Fruit fly (Drosophila melanogaster) whole organism, embryonic: ENCODE data around the gene CG15375.

Experiments
- CG10959 ChIP-seq: fragments of 200-800 bp; sonication (Bioruptor generic); IDR thresholded peaks from 2 replicates; pipeline ENCODE4 v1.3.6; 2022; ENCODE audit warnings: missing biosample characterization, missing genetic modification characterization
- CG11093 ChIP-seq: fragments of 200-800 bp; sonication (Bioruptor generic); IDR thresholded peaks from 3 replicates; pipeline ENCODE4 v1.3.6; 2022; ENCODE audit warnings: missing biosample characterization, missing genetic modification characterization
- CG12299 ChIP-seq: fragments of 200-800 bp; sonication (Bioruptor generic); optimal IDR thresholded peaks from 2 replicates; lab custom pipeline; 2018; ENCODE audit warnings: missing biosample characterization, mild to moderate bottlenecking, missing genetic modification characterization
- CG13624 ChIP-seq: fragments of 200-800 bp; sonication (Bioruptor generic); optimal IDR thresholded peaks from 2 replicates; lab custom pipeline; 2016; ENCODE audit warnings: missing biosample characterization, missing genetic modification characterization
- CG14014 ChIP-seq: fragments of 200-800 bp; sonication (Bioruptor generic); IDR thresholded peaks from 2 replicates; pipeline ENCODE4 v1.3.6; 2022; ENCODE audit warnings: missing biosample characterization, missing genetic modification characterization
- CG14050 ChIP-seq: fragments of 200-800 bp; sonication (Bioruptor generic); IDR thresholded peaks from 3 replicates; pipeline ENCODE4 v1.3.6; 2022; ENCODE audit warnings: missing biosample characterization, missing genetic modification characterization
- CG17612 ChIP-seq: fragments of 200-800 bp; sonication (Bioruptor generic); IDR thresholded peaks from 2 replicates; pipeline ENCODE4 v1.3.6; 2022; ENCODE audit warnings: missing biosample characterization, missing genetic modification characterization
- CG2199 ChIP-seq: fragments of 200-800 bp; sonication (Bioruptor generic); IDR thresholded peaks from 3 replicates; pipeline ENCODE4 v1.3.6; 2022; ENCODE audit warnings: missing biosample characterization, missing genetic modification characterization
- CG3995 ChIP-seq: fragments of 200-800 bp; sonication (Bioruptor generic); optimal IDR thresholded peaks from 3 replicates; lab custom pipeline; 2016; ENCODE audit warnings: missing biosample characterization, missing genetic modification characterization
- CG4360 ChIP-seq: fragments of 200-800 bp; sonication (Bioruptor generic); IDR thresholded peaks from 2 replicates; pipeline ENCODE4 v1.3.6; 2022; ENCODE audit warnings: missing biosample characterization, missing genetic modification characterization
- CG6813 ChIP-seq: fragments of 200-800 bp; sonication (Bioruptor generic); optimal IDR thresholded peaks from 2 replicates; lab custom pipeline; 2017; ENCODE audit warnings: missing biosample characterization, missing genetic modification characterization, mild to moderate bottlenecking, moderate library complexity, missing genetic modification reagents
- CG7786 ChIP-seq: fragments of 200-800 bp; sonication (Bioruptor generic); optimal IDR thresholded peaks from 2 replicates; lab custom pipeline; 2016; ENCODE audit warnings: missing biosample characterization, missing genetic modification characterization
- CG7839 ChIP-seq: fragments of 200-800 bp; sonication (Bioruptor generic); optimal IDR thresholded peaks from 3 replicates; lab custom pipeline; 2018; ENCODE audit warnings: missing biosample characterization, mild to moderate bottlenecking, missing genetic modification characterization, moderate library complexity
- CG8089 ChIP-seq: fragments of 200-800 bp; sonication (Bioruptor generic); optimal IDR thresholded peaks from 3 replicates; lab custom pipeline; 2016; ENCODE audit warnings: missing biosample characterization, missing genetic modification characterization
- CG8478 ChIP-seq: fragments of >200 bp; optimal IDR thresholded peaks from 2 replicates; lab custom pipeline; 2018
- CG9215 ChIP-seq: fragments of 200-800 bp; sonication (Bioruptor generic); IDR thresholded peaks from 2 replicates; pipeline ENCODE4 v1.3.6; 2022; ENCODE audit warnings: missing biosample characterization, missing genetic modification characterization
- CHES-1-like ChIP-seq: fragments of 200-800 bp; sonication (Bioruptor generic); optimal IDR thresholded peaks from 2 replicates; lab custom pipeline; 2016; ENCODE audit warnings: missing biosample characterization, missing genetic modification characterization
- CrebB ChIP-seq: fragments of 200-800 bp; sonication (Bioruptor generic); optimal IDR thresholded peaks from 3 replicates; lab custom pipeline; 2018; ENCODE audit warnings: missing biosample characterization, mild to moderate bottlenecking, missing genetic modification characterization
- D ChIP-seq, 2 experiments: fragments of 200-800 bp in 1 of 2; fragments of >200 bp in 1 of 2; sonication (Bioruptor generic) in 1 of 2; optimal IDR thresholded peaks; 2 replicates in 1 of 2; 3 replicates in 1 of 2; lab custom pipeline; 2017; ENCODE audit warnings: mild to moderate bottlenecking in 1 of 2, missing biosample characterization in 1 of 2, missing genetic modification characterization in 1 of 2, missing genetic modification reagents in 1 of 2
- Dad ChIP-seq: fragments of 200-800 bp; sonication (Bioruptor generic); optimal IDR thresholded peaks from 3 replicates; lab custom pipeline; 2016; ENCODE audit warnings: missing biosample characterization, missing genetic modification characterization
- Dbx ChIP-seq: fragments of 200-800 bp; sonication (Bioruptor generic); IDR thresholded peaks from 3 replicates; pipeline ENCODE4 v1.3.6; 2022; ENCODE audit warnings: missing biosample characterization, missing genetic modification characterization
- Deaf1 ChIP-seq: fragments of 200-800 bp; optimal IDR thresholded peaks from 3 replicates; lab custom pipeline; 2019; ENCODE audit warnings: missing biosample characterization, mild to moderate bottlenecking, missing genetic modification characterization, moderate library complexity
- Fer3 ChIP-seq: fragments of 200-800 bp; sonication (Bioruptor generic); optimal IDR thresholded peaks from 2 replicates; lab custom pipeline; 2018; ENCODE audit warnings: missing biosample characterization, mild to moderate bottlenecking, missing genetic modification characterization, moderate library complexity
- Gsc ChIP-seq: fragments of 200-800 bp; sonication (Bioruptor generic); IDR thresholded peaks from 2 replicates; pipeline ENCODE4 v1.3.6; 2022; ENCODE audit warnings: missing biosample characterization, missing genetic modification characterization
- Hmr ChIP-seq: fragments of 200-800 bp; sonication (Bioruptor generic); optimal IDR thresholded peaks from 3 replicates; lab custom pipeline; 2017; ENCODE audit warnings: mild to moderate bottlenecking, missing biosample characterization, missing genetic modification reagents, missing genetic modification characterization
- Lhr ChIP-seq: fragments of 200-800 bp; sonication (Bioruptor generic); optimal IDR thresholded peaks from 3 replicates; lab custom pipeline; 2017; ENCODE audit warnings: mild to moderate bottlenecking, missing biosample characterization, missing genetic modification reagents, missing genetic modification characterization
- Lim3 ChIP-seq: fragments of 200-800 bp; sonication (Bioruptor generic); IDR thresholded peaks from 2 replicates; pipeline ENCODE4 v1.3.6; 2022; ENCODE audit warnings: missing biosample characterization, missing genetic modification characterization
- Max ChIP-seq: fragments of 200-800 bp; sonication (Bioruptor generic); optimal IDR thresholded peaks from 2 replicates; lab custom pipeline; 2016; ENCODE audit warnings: missing biosample characterization, mild to moderate bottlenecking, missing genetic modification characterization
- Myb ChIP-seq: fragments of 200-800 bp; sonication (Bioruptor generic); optimal IDR thresholded peaks from 2 replicates; lab custom pipeline; 2016; ENCODE audit warnings: missing biosample characterization, missing genetic modification characterization
- Ravus ChIP-seq: fragments of 200-800 bp; sonication (Bioruptor generic); IDR thresholded peaks from 2 replicates; pipeline ENCODE4 v1.3.6; 2022; ENCODE audit warnings: missing biosample characterization, missing genetic modification characterization
- Spps ChIP-seq: fragments of 200-800 bp; sonication (Bioruptor generic); optimal IDR thresholded peaks from 2 replicates; lab custom pipeline; 2018; ENCODE audit warnings: missing biosample characterization, mild to moderate bottlenecking, missing genetic modification characterization
- YL-1 ChIP-seq: fragments of 200-800 bp; sonication (Bioruptor generic); optimal IDR thresholded peaks from 3 replicates; lab custom pipeline; 2017; ENCODE audit warnings: missing biosample characterization, mild to moderate bottlenecking, missing genetic modification characterization
- ac ChIP-seq: fragments of 200-800 bp; sonication (Bioruptor generic); optimal IDR thresholded peaks from 3 replicates; lab custom pipeline; 2017; ENCODE audit warnings: missing biosample characterization, mild to moderate bottlenecking, missing genetic modification characterization
- ap ChIP-seq: fragments of 200-800 bp; sonication (Bioruptor generic); IDR thresholded peaks from 2 replicates; pipeline ENCODE4 v1.3.6; 2022; ENCODE audit warnings: missing biosample characterization, missing genetic modification characterization
- corto ChIP-seq: fragments of 200-800 bp; sonication (Bioruptor generic); optimal IDR thresholded peaks from 2 replicates; lab custom pipeline; 2016; ENCODE audit warnings: missing biosample characterization, mild to moderate bottlenecking, missing genetic modification characterization, moderate library complexity
- croc ChIP-seq: fragments of 200-800 bp; sonication (Bioruptor generic); conservative IDR thresholded peaks from 3 replicates; pipeline ENCODE4 v1.3.6; 2022; ENCODE audit warnings: missing biosample characterization, missing genetic modification characterization
- emc ChIP-seq: fragments of 200-800 bp; sonication (Bioruptor generic); optimal IDR thresholded peaks from 2 replicates; lab custom pipeline; 2016; ENCODE audit warnings: missing biosample characterization, missing genetic modification characterization
- exex ChIP-seq: fragments of 200-800 bp; sonication (Bioruptor generic); optimal IDR thresholded peaks from 4 replicates; lab custom pipeline; 2018; ENCODE audit warnings: missing biosample characterization, mild to moderate bottlenecking, missing genetic modification characterization, moderate library complexity
- eyg ChIP-seq: fragments of 200-800 bp; sonication (Bioruptor generic); optimal IDR thresholded peaks from 3 replicates; lab custom pipeline; 2016; ENCODE audit warnings: missing biosample characterization, missing genetic modification characterization
- gcm ChIP-seq: fragments of 200-800 bp; sonication (Bioruptor generic); optimal IDR thresholded peaks from 2 replicates; lab custom pipeline; 2019; ENCODE audit warnings: missing biosample characterization, mild to moderate bottlenecking, missing genetic modification characterization, moderate library complexity
- otp ChIP-seq: fragments of 200-800 bp; sonication (Bioruptor generic); IDR thresholded peaks from 3 replicates; pipeline ENCODE4, ENCODE4 v1.3.6; 2022; ENCODE audit warnings: missing biosample characterization, missing genetic modification characterization
- pita ChIP-seq: fragments of 200-800 bp; sonication (Bioruptor generic); optimal IDR thresholded peaks from 2 replicates; lab custom pipeline; 2017; ENCODE audit warnings: missing biosample characterization, mild to moderate bottlenecking, missing genetic modification characterization
- pzg ChIP-seq: fragments of 200-800 bp; sonication (Bioruptor generic); optimal IDR thresholded peaks from 3 replicates; lab custom pipeline; 2018; ENCODE audit warnings: missing biosample characterization, mild to moderate bottlenecking, missing genetic modification characterization, moderate library complexity
- schlank ChIP-seq: fragments of 200-800 bp; sonication (Bioruptor generic); optimal IDR thresholded peaks from 2 replicates; lab custom pipeline; 2018; ENCODE audit warnings: missing biosample characterization, mild to moderate bottlenecking, missing genetic modification characterization
- seq ChIP-seq: fragments of 200-800 bp; sonication (Bioruptor generic); IDR thresholded peaks from 2 replicates; pipeline ENCODE4 v1.3.6; 2022; ENCODE audit warnings: missing biosample characterization, missing genetic modification characterization
- slou ChIP-seq: fragments of 200-800 bp; sonication (Bioruptor generic); optimal IDR thresholded peaks from 3 replicates; lab custom pipeline; 2016; ENCODE audit warnings: missing biosample characterization, missing genetic modification characterization
- tap ChIP-seq: fragments of 200-800 bp; optimal IDR thresholded peaks from 3 replicates; lab custom pipeline; 2019; ENCODE audit warnings: missing biosample characterization, mild to moderate bottlenecking, missing genetic modification characterization, moderate library complexity
- tin ChIP-seq: fragments of 200-800 bp; sonication (Bioruptor generic); optimal IDR thresholded peaks from 3 replicates; lab custom pipeline; 2016; ENCODE audit warnings: missing biosample characterization, missing genetic modification characterization
- usp ChIP-seq: fragments of >200 bp; optimal IDR thresholded peaks from 2 replicates; lab custom pipeline; 2017; ENCODE audit warnings: missing biosample characterization, missing genetic modification characterization
- wek ChIP-seq: fragments of 200-800 bp; sonication (Bioruptor generic); optimal IDR thresholded peaks from 3 replicates; lab custom pipeline; 2018; ENCODE audit warnings: missing biosample characterization, mild to moderate bottlenecking, missing genetic modification characterization, moderate library complexity

Gene CG15375

dm6 chrX:4116834-4117736, 16.0 kb downstream of the CG15375 start, which contains the start of the genes tyf and Tip60 (continued):
- no peak for TF ChIP-seq Spps (tag; lab: Kevin White, UChicago)
- TF ChIP-seq CG6813 (GFP tag; lab: Kevin White, UChicago) = no peak
- no peak for TF ChIP-seq CG3995
- TF ChIP-seq CG17612 (GFP tag; lab: Robert Waterston, UW) = no peak
- TF ChIP-seq eyg (GFP tag; lab: Kevin White, UChicago) = no peak
- no peak for TF ChIP-seq CrebB (tag; lab: Kevin White, UChicago)
- TF ChIP-seq CHES-1-like = peak; percentile 40
- TF ChIP-seq CG2199 (GFP tag; lab: Robert Waterston, UW) = 0 out of 3 replicates have a peak, but pooled peaks have one; percentile 21
- peak; percentile 68 for TF ChIP-seq exex (tag; lab: Kevin White, UChicago)
- TF ChIP-seq otp (GFP tag; lab: Robert Waterston, UW) = no peak; the same call in 2 of the 3 replicates
- no peak for TF ChIP-seq Lim3 (GFP tag; lab: Robert Waterston, UW)
- TF ChIP-seq Dbx (GFP tag; lab: Robert Waterston, UW) = peak; percentile 37; the same call in 1 of the 3 replicates
- TF ChIP-seq D (optimal IDR thresholded peaks at IDR 0.05; lab: Kevin White, UChicago) = no peak
- TF ChIP-seq D (GFP tag; optimal IDR thresholded peaks at IDR 0.05; lab: Kevin White, UChicago) = no peak
- TF ChIP-seq wek (GFP tag; lab: Kevin White, UChicago) = no peak
- TF ChIP-seq CG11093 (GFP tag; lab: Robert Waterston, UW) = no peak
- no peak for TF ChIP-seq Deaf1 (tag; lab: Kevin White, UChicago)
- no peak for TF ChIP-seq Max (GFP tag; lab: Kevin White, UChicago)
- no peak for TF ChIP-seq CG9215 (GFP tag; lab: Robert Waterston, UW)
- no peak for TF ChIP-seq usp (GFP tag; lab: Kevin White, UChicago)
- TF ChIP-seq CG7839 (tag; lab: Kevin White, UChicago) = no peak
- TF ChIP-seq Hmr (GFP tag; lab: Kevin White, UChicago) = no peak
- no peak for TF ChIP-seq ap (GFP tag; lab: Robert Waterston, UW)
- TF ChIP-seq croc (GFP tag; lab: Robert Waterston, UW) = no peak
- no peak for TF ChIP-seq Dad
- TF ChIP-seq emc (GFP tag; lab: Kevin White, UChicago) = no peak
- no peak for TF ChIP-seq tap
- TF ChIP-seq CG13624 (GFP tag; lab: Kevin White, UChicago) = peak; percentile 17
- TF ChIP-seq corto (GFP tag; lab: Kevin White, UChicago) = no peak
- TF ChIP-seq YL-1 (GFP tag; lab: Kevin White, UChicago) = peak; percentile 80
- TF ChIP-seq Myb (GFP tag; lab: Kevin White, UChicago) = peak; percentile 62
- no peak for TF ChIP-seq slou (GFP tag; lab: Kevin White, UChicago)
- TF ChIP-seq CG7786 = peak; percentile 40
- TF ChIP-seq pzg (GFP tag; lab: Kevin White, UChicago) = peak; percentile 66
- TF ChIP-seq CG14050 (GFP tag; lab: Robert Waterston, UW) = no peak
- no peak for TF ChIP-seq CG14014 (GFP tag; lab: Robert Waterston, UW)
- TF ChIP-seq schlank = no peak
- no peak for TF ChIP-seq seq
- no peak for TF ChIP-seq CG12299 (tag; lab: Kevin White, UChicago)
- TF ChIP-seq CG8478 (lab: Kevin White, UChicago) = peak; percentile 56
- no peak for TF ChIP-seq ac (GFP tag; lab: Kevin White, UChicago)
- no peak for TF ChIP-seq Ravus
- peak; percentile 52; the same call in 1 of the 2 replicates for TF ChIP-seq CG4360
- no peak for TF ChIP-seq Fer3 (tag; lab: Kevin White, UChicago)
- TF ChIP-seq CG10959 (GFP tag; lab: Robert Waterston, UW) = no peak
- no peak for TF ChIP-seq gcm
- TF ChIP-seq Lhr = no peak
- TF ChIP-seq tin (GFP tag; lab: Kevin White, UChicago) = peak; percentile 11
- no peak for TF ChIP-seq CG8089 (GFP tag; lab: Kevin White, UChicago)
- no peak for TF ChIP-seq pita (GFP tag; lab: Kevin White, UChicago)
- no peak for TF ChIP-seq Gsc (GFP tag; lab: Robert Waterston, UW)
